Worm (Caenorhabditis elegans) whole organism, L2 larva: ENCODE results near the gene hach-1.

Experiments
- aly-2 ChIP-seq: fragments of 150-350 bp; optimal IDR thresholded peaks from 2 replicates; lab custom pipeline; 2014; ENCODE audit warnings: missing biosample characterization, missing genetic modification characterization
- dmd-4 ChIP-seq: sonication (generic microtip); optimal IDR thresholded peaks from 2 replicates; lab custom pipeline; 2017; ENCODE audit warnings: missing biosample characterization, missing genetic modification characterization
- elt-1 ChIP-seq: fragments of 150-350 bp; optimal IDR thresholded peaks from 2 replicates; lab custom pipeline; 2014; ENCODE audit warnings: missing biosample characterization, missing genetic modification characterization
- fos-1 ChIP-seq: fragments of 150-350 bp; optimal IDR thresholded peaks from 2 replicates; lab custom pipeline; 2014; ENCODE audit warnings: missing biosample characterization, missing genetic modification characterization
- lin-13 ChIP-seq: fragments of 150-350 bp; optimal IDR thresholded peaks from 2 replicates; lab custom pipeline; 2014; ENCODE audit warnings: missing biosample characterization, missing genetic modification reagents, missing genetic modification characterization
- mab-5 ChIP-seq: fragments of 150-350 bp; optimal IDR thresholded peaks from 2 replicates; lab custom pipeline; 2014; ENCODE audit warnings: missing biosample characterization, missing genetic modification characterization
- mbf-1 ChIP-seq: sonication (generic microtip); optimal IDR thresholded peaks from 2 replicates; lab custom pipeline; 2017; ENCODE audit warnings: missing biosample characterization, missing genetic modification characterization
- nhr-12 ChIP-seq: fragments of 150-350 bp; optimal IDR thresholded peaks from 2 replicates; lab custom pipeline; 2014; ENCODE audit warnings: missing biosample characterization, missing genetic modification characterization
- nhr-23 ChIP-seq: fragments of 150-350 bp; optimal IDR thresholded peaks from 2 replicates; lab custom pipeline; 2014; ENCODE audit warnings: missing biosample characterization, missing genetic modification reagents, missing genetic modification characterization
- sma-9 ChIP-seq, 2 experiments: fragments of 150-350 bp in 1 of 2; sonication (generic microtip) in 1 of 2; optimal IDR thresholded peaks; 2 replicates each; lab custom pipeline; 2014 to 2016; ENCODE audit warnings: missing genetic modification characterization in 2 of 2, mild to moderate bottlenecking in 1 of 2, missing biosample characterization in 1 of 2, missing compliant biosample characterization in 1 of 2, missing genetic modification reagents in 1 of 2, moderate library complexity in 1 of 2
- unc-62 ChIP-seq: fragments of 150-350 bp; optimal IDR thresholded peaks from 2 replicates; lab custom pipeline; 2014; ENCODE audit warnings: missing biosample characterization, missing genetic modification reagents, missing genetic modification characterization
- zag-1 ChIP-seq: fragments of 150-350 bp; optimal IDR thresholded peaks from 2 replicates; lab custom pipeline; 2014; ENCODE audit warnings: missing biosample characterization, missing genetic modification characterization

ce11 chrIII:5546730-5547129 lies 8.5 kb upstream of the hach-1 start, which contains the start of gene F09F7.5:
- no peak for TF ChIP-seq elt-1
- no peak for TF ChIP-seq zag-1 (tag; lab: Kevin White, UChicago)
- TF ChIP-seq lin-13 (GFP tag; lab: Kevin White, UChicago), result no peak
- no peak for TF ChIP-seq dmd-4 (tag; lab: Kevin White, UChicago)
- TF ChIP-seq aly-2, result no peak
- peak; percentile 87 for TF ChIP-seq fos-1
- TF ChIP-seq unc-62, result no peak
- no peak for TF ChIP-seq nhr-23
- no peak for TF ChIP-seq mbf-1 (tag; lab: Kevin White, UChicago)
- TF ChIP-seq nhr-12, result no peak
- no peak for TF ChIP-seq mab-5 (tag; lab: Kevin White, UChicago)
- TF ChIP-seq sma-9 (GFP tag; optimal IDR thresholded peaks at IDR 0.05; lab: Kevin White, UChicago), result no peak
- no peak for TF ChIP-seq sma-9 (tag; optimal IDR thresholded peaks at IDR 0.05; lab: Kevin White, UChicago)
